Fruit fly (Drosophila melanogaster) whole organism, wandering third instar larva: ENCODE measurements around the gene pot.

Experiments
- Abd-B ChIP-seq: fragments of >200 bp; optimal IDR thresholded peaks from 2 replicates; lab custom pipeline; 2017; ENCODE audit warnings: missing biosample characterization, missing genetic modification characterization
- CG9705 ChIP-seq: fragments of 200-800 bp; sonication (Bioruptor generic); optimal IDR thresholded peaks from 2 replicates; lab custom pipeline; 2018; ENCODE audit warnings: missing biosample characterization, mild to moderate bottlenecking, missing genetic modification characterization
- CrebA ChIP-seq: fragments of 200-800 bp; sonication (Bioruptor generic); optimal IDR thresholded peaks from 2 replicates; lab custom pipeline; 2016; ENCODE audit warnings: missing biosample characterization, mild to moderate bottlenecking, missing genetic modification characterization, borderline replicate concordance
- Dfd ChIP-seq: fragments of >200 bp; optimal IDR thresholded peaks from 2 replicates; lab custom pipeline; 2017; ENCODE audit warnings: missing biosample characterization, missing genetic modification characterization
- Dif ChIP-seq: fragments of 200-275, 200-300 bp; sonication (Bioruptor generic); optimal IDR thresholded peaks from 2 replicates; lab custom pipeline; 2018; ENCODE audit warnings: missing biosample characterization, missing genetic modification characterization; ENCODE audit not compliant: partially characterized antibody
- GATAd ChIP-seq: sonication (Bioruptor generic); optimal IDR thresholded peaks from 2 replicates; lab custom pipeline; 2016; ENCODE audit warnings: missing biosample characterization, missing genetic modification characterization
- HLH106 ChIP-seq: fragments of 200-800 bp; optimal IDR thresholded peaks from 3 replicates; lab custom pipeline; 2019; ENCODE audit warnings: missing biosample characterization, mild to moderate bottlenecking, missing genetic modification characterization, moderate library complexity
- Hnf4 ChIP-seq: fragments of 200-800 bp; sonication (Bioruptor generic); optimal IDR thresholded peaks from 2 replicates; lab custom pipeline; 2016; ENCODE audit warnings: missing biosample characterization, mild to moderate bottlenecking, missing genetic modification characterization
- Hr78 ChIP-seq: fragments of >200 bp; optimal IDR thresholded peaks from 2 replicates; lab custom pipeline; 2017; ENCODE audit warnings: missing biosample characterization, missing genetic modification characterization
- Jra ChIP-seq: sonication (Bioruptor generic); optimal IDR thresholded peaks from 2 replicates; lab custom pipeline; 2016; ENCODE audit warnings: missing biosample characterization, missing genetic modification characterization
- Mio ChIP-seq: sonication (Bioruptor generic); optimal IDR thresholded peaks from 2 replicates; lab custom pipeline; 2016; ENCODE audit warnings: missing biosample characterization, missing genetic modification characterization
- N ChIP-seq: fragments of >200 bp; optimal IDR thresholded peaks from 2 replicates; lab custom pipeline; 2018; ENCODE audit warnings: missing biosample characterization, missing external identifiers, missing genetic modification characterization
- Rel ChIP-seq, 2 experiments: fragments of 200-800 bp; sonication (Bioruptor generic) in 1 of 2; optimal IDR thresholded peaks; 2 replicates in 1 of 2; 3 replicates in 1 of 2; lab custom pipeline; 2016 to 2019; ENCODE audit warnings: mild to moderate bottlenecking in 2 of 2, missing biosample characterization in 2 of 2, missing genetic modification characterization in 2 of 2, moderate library complexity in 1 of 2
- Sp1 ChIP-seq: fragments of 200-800 bp; sonication (Bioruptor generic); optimal IDR thresholded peaks from 3 replicates; lab custom pipeline; 2019; ENCODE audit warnings: missing biosample characterization, mild to moderate bottlenecking, missing genetic modification characterization, moderate library complexity
- Vsx2 ChIP-seq: fragments of 200-300, 225-300 bp; sonication (Bioruptor generic); optimal IDR thresholded peaks from 2 replicates; lab custom pipeline; 2018; ENCODE audit warnings: missing biosample characterization, missing genetic modification characterization; ENCODE audit not compliant: partially characterized antibody
- br ChIP-seq: fragments of 200-800 bp; sonication (Bioruptor generic); optimal IDR thresholded peaks from 2 replicates; lab custom pipeline; 2016; ENCODE audit warnings: missing biosample characterization, missing genetic modification characterization
- brk ChIP-seq: fragments of 200-800 bp; sonication (Bioruptor generic); optimal IDR thresholded peaks from 2 replicates; lab custom pipeline; 2016; ENCODE audit warnings: missing biosample characterization, mild to moderate bottlenecking, missing genetic modification characterization
- dl ChIP-seq, 2 experiments: fragments of 175-275, 200-275 bp in 1 of 2; fragments of 200-275 bp in 1 of 2; sonication (Bioruptor generic); optimal IDR thresholded peaks; lab custom pipeline; 2018; ENCODE audit warnings: mild to moderate bottlenecking in 2 of 2, missing biosample characterization in 2 of 2, missing genetic modification characterization in 2 of 2, moderate library complexity in 2 of 2; ENCODE audit not compliant: partially characterized antibody in 2 of 2, insufficient read depth in 1 of 2
- dmrt93B ChIP-seq: fragments of 200-800 bp; sonication (Bioruptor generic); optimal IDR thresholded peaks from 2 replicates; lab custom pipeline; 2018; ENCODE audit warnings: missing biosample characterization, mild to moderate bottlenecking, missing genetic modification characterization
- ey ChIP-seq: fragments of 200-800 bp; sonication (Bioruptor generic); optimal IDR thresholded peaks from 2 replicates; lab custom pipeline; 2016; ENCODE audit warnings: missing biosample characterization, missing genetic modification characterization
- foxo ChIP-seq, 2 experiments: fragments of 200-800 bp; sonication (Bioruptor generic); optimal IDR thresholded peaks; 2 replicates in 1 of 2; 3 replicates in 1 of 2; lab custom pipeline; 2016 to 2017; ENCODE audit warnings: missing biosample characterization in 2 of 2, missing genetic modification characterization in 2 of 2
- fru ChIP-seq: fragments of 200-800 bp; sonication (Bioruptor generic); optimal IDR thresholded peaks from 3 replicates; lab custom pipeline; 2016; ENCODE audit warnings: missing biosample characterization, mild to moderate bottlenecking, missing genetic modification characterization
- h ChIP-seq: fragments of 200-800 bp; sonication (Bioruptor generic); optimal IDR thresholded peaks from 3 replicates; lab custom pipeline; 2016; ENCODE audit warnings: missing biosample characterization, mild to moderate bottlenecking, missing genetic modification characterization
- jim ChIP-seq: fragments of 175-275, 200-325 bp; sonication (Bioruptor generic); optimal IDR thresholded peaks from 2 replicates; lab custom pipeline; 2016; ENCODE audit warnings: missing biosample characterization, mild to moderate bottlenecking, missing genetic modification characterization
- lola ChIP-seq: fragments of >200 bp; optimal IDR thresholded peaks from 2 replicates; lab custom pipeline; 2017; ENCODE audit warnings: missing biosample characterization, missing genetic modification characterization
- psq ChIP-seq: fragments of 200-800 bp; sonication (Bioruptor generic); optimal IDR thresholded peaks from 3 replicates; lab custom pipeline; 2017; ENCODE audit warnings: missing biosample characterization, mild to moderate bottlenecking, missing genetic modification characterization, moderate library complexity
- rgr ChIP-seq: fragments of 200-800 bp; sonication (Bioruptor generic); optimal IDR thresholded peaks from 3 replicates; lab custom pipeline; 2016; ENCODE audit warnings: missing biosample characterization, mild to moderate bottlenecking, missing genetic modification characterization
- sage ChIP-seq: fragments of 200-800 bp; sonication (Bioruptor generic); optimal IDR thresholded peaks from 2 replicates; lab custom pipeline; 2016; ENCODE audit warnings: missing biosample characterization, mild to moderate bottlenecking, missing genetic modification characterization
- sv ChIP-seq: fragments of 200-800 bp; sonication (Bioruptor generic); optimal IDR thresholded peaks from 3 replicates; lab custom pipeline; 2016; ENCODE audit warnings: missing biosample characterization, missing genetic modification characterization
- tai ChIP-seq: sonication (Bioruptor generic); optimal IDR thresholded peaks from 2 replicates; lab custom pipeline; 2016; ENCODE audit warnings: missing biosample characterization, missing genetic modification characterization
- usp ChIP-seq: fragments of >200 bp; optimal IDR thresholded peaks from 2 replicates; lab custom pipeline; 2017; ENCODE audit warnings: missing biosample characterization, missing genetic modification characterization
- woc ChIP-seq: sonication (Bioruptor generic); optimal IDR thresholded peaks from 2 replicates; lab custom pipeline; 2016; ENCODE audit warnings: missing biosample characterization, mild to moderate bottlenecking, missing genetic modification characterization

pot gene

dm6 chrX:11882447-11882846 lies 34.6 kb downstream of the pot start:
- TF ChIP-seq dl (GFP tag; optimal IDR thresholded peaks at IDR 0.05; lab: Kevin White, UChicago; ENCODE audit: insufficient read depth in 1 of 2, partially characterized antibody in 2 of 2) (no peak), tai (GFP tag; lab: Kevin White, UChicago) (no peak), sv (no peak), Hr78 (GFP tag; lab: Kevin White, UChicago) (no peak)
- TF ChIP-seq, all 38 proteins: peak for 0

dm6 chrX:11881686-11882085 lies 35.4 kb downstream of the pot start:
- TF ChIP-seq CG9705 (GFP tag; lab: Kevin White, UChicago) = no peak
- TF ChIP-seq Vsx2 (GFP tag; lab: Kevin White, UChicago) = no peak
- no peak for TF ChIP-seq h
- TF ChIP-seq Abd-B = no peak
- no peak for TF ChIP-seq sv
- no peak for TF ChIP-seq Hnf4
- TF ChIP-seq CrebA = no peak
- no peak for TF ChIP-seq GATAd (GFP tag; lab: Kevin White, UChicago)

dm6 chrX:11877165-11877564 lies 39.9 kb downstream of the pot start, which contains the start of gene CG10352:
Gene CG10352 (minus strand): TSS chrX:11877168.
- no peak for TF ChIP-seq ey (GFP tag; lab: Kevin White, UChicago)
- TF ChIP-seq sage (GFP tag; lab: Kevin White, UChicago) = no peak
- no peak for TF ChIP-seq sv
- no peak for TF ChIP-seq brk (GFP tag; lab: Kevin White, UChicago)
- no peak for TF ChIP-seq Hr78 (GFP tag; lab: Kevin White, UChicago)
- no peak for TF ChIP-seq CG9705 (GFP tag; lab: Kevin White, UChicago)
- no peak for TF ChIP-seq woc (GFP tag; lab: Kevin White, UChicago)
- no peak for TF ChIP-seq jim (GFP tag; lab: Kevin White, UChicago)
- TF ChIP-seq foxo (GFP tag; optimal IDR thresholded peaks at IDR 0.05; lab: Kevin White, UChicago) = no peak
- TF ChIP-seq fru (GFP tag; lab: Kevin White, UChicago) = no peak

dm6 chrX:11875146-11875830 lies 41.8 kb downstream of the pot start:
- TF ChIP-seq Rel (GFP tag; optimal IDR thresholded peaks at IDR 0.05; lab: Kevin White, UChicago) (no peak), Rel (tag; optimal IDR thresholded peaks at IDR 0.05; lab: Kevin White, UChicago) (no peak), psq (GFP tag; lab: Kevin White, UChicago) (no peak), foxo (GFP tag; optimal IDR thresholded peaks at IDR 0.05; lab: Kevin White, UChicago) (no peak), br (GFP tag; lab: Kevin White, UChicago) (no peak), usp (GFP tag; lab: Kevin White, UChicago) (no peak)
- TF ChIP-seq, all 38 proteins: peak for 0

dm6 chrX:11873116-11873515 lies 43.9 kb downstream of the pot start, which contains the start of gene CG15739:
Gene CG15739 (plus strand): TSS chrX:11873319.
- TF ChIP-seq fru (GFP tag; lab: Kevin White, UChicago) (no peak), HLH106 (no peak), Hnf4 (no peak), lola (no peak), dmrt93B (GFP tag; lab: Kevin White, UChicago) (no peak)

- TF ChIP-seq brk (GFP tag; lab: Kevin White, UChicago) = no peak
- TF ChIP-seq Jra (GFP tag; lab: Kevin White, UChicago) = no peak
- no peak for TF ChIP-seq Sp1
- no peak for TF ChIP-seq jim (GFP tag; lab: Kevin White, UChicago)
- no peak for TF ChIP-seq Rel (GFP tag; optimal IDR thresholded peaks at IDR 0.05; lab: Kevin White, UChicago)
- TF ChIP-seq Rel (tag; optimal IDR thresholded peaks at IDR 0.05; lab: Kevin White, UChicago) = peak; percentile 86
- no peak for TF ChIP-seq rgr
- peak; percentile 85 for TF ChIP-seq N (GFP tag; lab: Kevin White, UChicago)
- TF ChIP-seq Mio = no peak
- no peak for TF ChIP-seq HLH106
- no peak for TF ChIP-seq sage (GFP tag; lab: Kevin White, UChicago)
- TF ChIP-seq Dif (GFP tag; lab: Kevin White, UChicago) = no peak
- no peak for TF ChIP-seq tai (GFP tag; lab: Kevin White, UChicago)
- TF ChIP-seq br (GFP tag; lab: Kevin White, UChicago) = no peak
- no peak for TF ChIP-seq fru (GFP tag; lab: Kevin White, UChicago)
- TF ChIP-seq Hr78 (GFP tag; lab: Kevin White, UChicago) = peak; percentile 4
- no peak for TF ChIP-seq Dfd (GFP tag; lab: Kevin White, UChicago)
Observed at dm6 chrX:11872517-11872916, 44.5 kb downstream of the pot start, which contains the start of gene BORCS5. Gene BORCS5 (minus strand): TSS chrX:11872779.
